Fruit fly (Drosophila melanogaster): ENCODE data around the gene Brd8.

Gene Brd8

DNA sequence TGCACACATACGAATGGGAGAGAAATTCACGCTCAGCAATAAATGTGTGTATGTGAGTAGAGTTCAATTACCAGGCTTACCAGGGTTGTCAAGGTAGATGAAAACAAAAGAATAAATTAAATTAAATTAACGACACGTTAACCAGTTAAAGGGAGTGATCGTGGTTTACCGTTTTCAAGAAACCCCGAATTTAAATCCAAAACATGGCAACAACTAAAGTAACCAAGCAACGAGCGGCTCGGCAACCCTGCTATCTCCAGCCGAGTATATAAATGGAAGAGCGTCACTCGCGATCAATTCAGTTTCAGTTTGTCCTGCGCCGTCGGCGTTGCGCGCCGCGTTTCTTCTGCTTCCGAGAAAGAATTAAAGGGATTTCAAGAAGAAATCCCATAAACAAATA lies 9.0 kb upstream of the Brd8 start (continued):
- TF ChIP-seq CG32006 (GFP tag; optimal IDR thresholded peaks at IDR 0.05): peak; percentile 100
- TF ChIP-seq CG15336 (GFP tag; IDR thresholded peaks at IDR 0.05): peak; percentile 100
- peak; percentile 100 for TF ChIP-seq fd59A (GFP tag; optimal IDR thresholded peaks at IDR 0.05)
- peak; percentile 100 for TF ChIP-seq CG3919 (GFP tag; optimal IDR thresholded peaks at IDR 0.05)
- TF ChIP-seq esn (GFP tag; optimal IDR thresholded peaks at IDR 0.05): peak; percentile 100
- peak; percentile 100 for TF ChIP-seq CG6792 (GFP tag; optimal IDR thresholded peaks at IDR 0.05)
- TF ChIP-seq fkh (GFP tag; optimal IDR thresholded peaks at IDR 0.05): peak; percentile 97
- TF ChIP-seq CG6276 (GFP tag; optimal IDR thresholded peaks at IDR 0.05): peak; percentile 100
- peak; percentile 100 for TF ChIP-seq CG10669 (GFP tag; optimal IDR thresholded peaks at IDR 0.05)
- TF ChIP-seq CG6163 (GFP tag; IDR thresholded peaks at IDR 0.05): peak; percentile 100
- peak; percentile 94 for TF ChIP-seq Hr38 (GFP tag; optimal IDR thresholded peaks at IDR 0.05)
- peak; percentile 100 for TF ChIP-seq spab (GFP tag; optimal IDR thresholded peaks at IDR 0.05)
- TF ChIP-seq ss (GFP tag; optimal IDR thresholded peaks at IDR 0.05): peak; percentile 100
- TF ChIP-seq CG16779 (tag; optimal IDR thresholded peaks at IDR 0.05): peak; percentile 99
- TF ChIP-seq CG6854 (GFP tag; optimal IDR thresholded peaks at IDR 0.05): peak; percentile 100

DNA sequence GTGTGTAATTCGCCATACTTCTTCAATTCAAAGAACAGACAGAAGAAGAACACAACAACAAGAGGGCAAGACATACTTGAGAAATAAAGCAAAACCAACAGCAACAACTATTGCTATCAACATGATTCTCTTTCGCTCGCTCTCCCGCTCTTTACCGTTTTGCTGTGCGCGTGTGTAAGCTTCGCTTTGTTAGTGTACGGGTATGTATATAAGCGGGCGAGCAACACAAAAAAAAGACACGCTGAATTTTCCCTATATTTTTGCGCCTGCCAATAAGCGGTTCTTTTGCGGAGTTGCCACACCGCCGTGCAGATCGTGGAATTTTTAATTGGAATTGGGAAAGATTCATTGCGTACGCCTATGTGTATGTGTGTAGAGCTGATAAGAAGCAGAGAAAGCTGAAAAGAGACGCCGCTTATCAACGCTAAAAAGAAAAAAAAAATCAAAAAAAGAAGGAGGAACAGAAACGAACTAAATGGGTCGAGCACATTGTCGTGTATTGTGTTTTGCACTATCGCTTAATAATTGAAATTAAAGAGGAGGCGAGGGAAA lies 8.2 kb upstream of the Brd8 start:
- TF ChIP-seq Smox (GFP tag; optimal IDR thresholded peaks at IDR 0.05) (peak; percentile 13), CG3919 (GFP tag; optimal IDR thresholded peaks at IDR 0.05) (peak; percentile 26), Hr4 (GFP tag; optimal IDR thresholded peaks at IDR 0.05) (peak; percentile 29), cyc (GFP tag; optimal IDR thresholded peaks at IDR 0.05) (no peak), svp (GFP tag) (peak; percentile 72), esn (GFP tag; optimal IDR thresholded peaks at IDR 0.05) (peak; percentile 17), CG31627 (GFP tag; optimal IDR thresholded peaks at IDR 0.05) (no peak), CG6854 (GFP tag; optimal IDR thresholded peaks at IDR 0.05) (no peak), Hr39 (GFP tag; optimal IDR thresholded peaks at IDR 0.05) (no peak), CG8632 (GFP tag; optimal IDR thresholded peaks at IDR 0.05) (no peak), fd85E (GFP tag; optimal IDR thresholded peaks at IDR 0.05) (no peak), dac (GFP tag; optimal IDR thresholded peaks at IDR 0.05) (no peak), CG9139 (GFP tag; optimal IDR thresholded peaks at IDR 0.05) (peak; percentile 79), Sox15 (GFP tag; optimal IDR thresholded peaks at IDR 0.05) (no peak), CG6163 (GFP tag; IDR thresholded peaks at IDR 0.05) (peak; percentile 82), Eip93F (GFP tag; optimal IDR thresholded peaks at IDR 0.05) (peak; percentile 31), CG10669 (GFP tag; optimal IDR thresholded peaks at IDR 0.05) (peak; percentile 55), acj6 (GFP tag; optimal IDR thresholded peaks at IDR 0.05) (peak; percentile 15), pdm3 (GFP tag; optimal IDR thresholded peaks at IDR 0.05) (peak; percentile 23), vri (GFP tag; optimal IDR thresholded peaks at IDR 0.05) (no peak), dsx (GFP tag; optimal IDR thresholded peaks at IDR 0.05; ENCODE audit: poor library complexity, severe bottlenecking) (peak; percentile 65), topi (GFP tag; optimal IDR thresholded peaks at IDR 0.05) (peak; percentile 25), CG6276 (GFP tag; optimal IDR thresholded peaks at IDR 0.05) (peak; percentile 38), Blimp-1 (GFP tag; optimal IDR thresholded peaks at IDR 0.05) (no peak), CG11762 (GFP tag; optimal IDR thresholded peaks at IDR 0.05; ENCODE audit: insufficient read depth) (no peak), Lpt (GFP tag; optimal IDR thresholded peaks at IDR 0.05) (peak; percentile 40), CG16779 (tag; optimal IDR thresholded peaks at IDR 0.05) (peak; percentile 65), Hr38 (GFP tag; optimal IDR thresholded peaks at IDR 0.05) (no peak), CG6792 (GFP tag; optimal IDR thresholded peaks at IDR 0.05) (no peak), CG32006 (GFP tag; optimal IDR thresholded peaks at IDR 0.05) (peak; percentile 51), Sox14 (GFP tag; optimal IDR thresholded peaks at IDR 0.05) (no peak), fd59A (GFP tag; optimal IDR thresholded peaks at IDR 0.05) (peak; percentile 37), lz (GFP tag; optimal IDR thresholded peaks at IDR 0.05) (peak; percentile 23), Ets96B (tag; optimal IDR thresholded peaks at IDR 0.05) (peak; percentile 70), CG7368 (GFP tag; optimal IDR thresholded peaks at IDR 0.05) (peak; percentile 9), CG8119 (GFP tag; IDR thresholded peaks at IDR 0.05) (peak; percentile 47), eg (GFP tag; IDR thresholded peaks at IDR 0.05) (peak; percentile 55), net (GFP tag; optimal IDR thresholded peaks at IDR 0.05) (peak; percentile 9), fkh (GFP tag; optimal IDR thresholded peaks at IDR 0.05) (no peak), CG3032 (tag; optimal IDR thresholded peaks at IDR 0.05) (peak; percentile 58), Eip78C (GFP tag) (peak; percentile 62), CG11294 (GFP tag; IDR thresholded peaks at IDR 0.05) (0 out of 2 replicates have a peak, but pooled peaks have one; percentile 6), achi (GFP tag; optimal IDR thresholded peaks at IDR 0.05) (peak; percentile 33), OdsH (GFP tag; optimal IDR thresholded peaks at IDR 0.05) (no peak), CG11902 (GFP tag; optimal IDR thresholded peaks at IDR 0.05) (no peak)

All from whole organism, prepupa.